Fruit fly (Drosophila melanogaster) S2 (cell line): ENCODE measurements around the gene CG9297.

Experiments
- CG8478 ChIP-seq: fragments of >200 bp; optimal IDR thresholded peaks from 2 replicates; lab custom pipeline; 2018
- CTCF ChIP-seq, 2 experiments: fragments of >200 bp; optimal IDR thresholded peaks; 2 replicates each; lab custom pipeline; 2018

dm6 chr3R:13785895-13786294 is 14.6 kb downstream of the CG9297 start:
- TF ChIP-seq CTCF (optimal IDR thresholded peaks at IDR 0.05; lab: Kevin White, UChicago) (no peak), CG8478 (lab: Kevin White, UChicago) (no peak)
